Worm (Caenorhabditis elegans) whole organism, L2 larva: ENCODE results near the gene nlp-79.

Experiments
- F13H6.1 ChIP-seq: sonication (generic microtip); optimal IDR thresholded peaks from 2 replicates; lab custom pipeline; 2016; ENCODE audit warnings: missing genetic modification characterization, missing compliant biosample characterization
- ZK546.5 ChIP-seq: sonication (generic microtip); optimal IDR thresholded peaks from 2 replicates; lab custom pipeline; 2017; ENCODE audit warnings: missing biosample characterization, missing genetic modification characterization
- aly-2 ChIP-seq: fragments of 150-350 bp; optimal IDR thresholded peaks from 2 replicates; lab custom pipeline; 2014; ENCODE audit warnings: missing biosample characterization, missing genetic modification characterization
- ama-1 ChIP-seq: fragments of 150-350 bp; optimal IDR thresholded peaks from 2 replicates; lab custom pipeline; 2018; ENCODE audit warnings: inconsistent platforms
- ceh-82 ChIP-seq: fragments of 150-350 bp; optimal IDR thresholded peaks from 2 replicates; lab custom pipeline; 2014; ENCODE audit warnings: missing biosample characterization, missing genetic modification characterization
- crh-2 ChIP-seq: sonication (generic microtip); optimal IDR thresholded peaks from 2 replicates; lab custom pipeline; 2017; ENCODE audit warnings: missing biosample characterization, missing genetic modification characterization
- sma-3 ChIP-seq: sonication (generic microtip); optimal IDR thresholded peaks from 2 replicates; lab custom pipeline; 2016; ENCODE audit warnings: missing genetic modification reagents, missing genetic modification characterization, missing compliant biosample characterization
- snpc-4 ChIP-seq: fragments of 150-350 bp; optimal IDR thresholded peaks from 2 replicates; lab custom pipeline; 2014; ENCODE audit warnings: missing biosample characterization, missing genetic modification characterization

DNA sequence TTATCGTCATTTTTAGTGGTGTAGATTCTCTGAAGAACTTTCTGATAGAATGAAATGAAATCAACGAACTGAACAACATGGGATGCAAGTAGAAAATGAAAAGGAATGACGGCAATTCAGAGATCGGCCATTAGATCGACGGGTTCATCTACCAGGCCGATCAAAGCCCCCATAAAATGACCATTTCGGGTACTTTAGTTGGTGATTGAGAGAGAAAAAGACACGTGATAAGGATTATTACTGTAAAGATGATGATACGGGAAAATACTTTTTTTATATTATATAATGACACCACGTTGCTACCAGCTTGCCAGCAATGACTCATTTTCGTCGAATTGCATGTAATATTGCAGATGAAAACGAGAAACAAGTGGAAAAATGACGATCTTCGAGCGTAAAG is 39.6 kb upstream of the nlp-79 start, which contains the start of gene best-1:
- no peak for TF ChIP-seq F13H6.1 (tag; lab: Kevin White, UChicago)
- TF ChIP-seq aly-2, result no peak
- TF ChIP-seq ZK546.5, result no peak
- TF ChIP-seq crh-2 (tag; lab: Kevin White, UChicago), result peak; percentile 26
- TF ChIP-seq sma-3 (GFP tag; lab: Kevin White, UChicago), result peak; percentile 56
- no peak for TF ChIP-seq ceh-82 (tag; lab: Kevin White, UChicago)
- TF ChIP-seq snpc-4, result no peak
- no peak for TF ChIP-seq ama-1 (lab: Kevin White, UChicago)
